Fruit fly (Drosophila melanogaster) whole organism, wandering third instar larva: Measurements from ENCODE around the gene Use1.

Experiments used
- Dif ChIP-seq: fragments of 200-275, 200-300 bp; sonication (Bioruptor generic); optimal IDR thresholded peaks from 2 replicates; lab custom pipeline; 2018; ENCODE audit warnings: missing biosample characterization, missing genetic modification characterization; ENCODE audit not compliant: partially characterized antibody
- Hnf4 ChIP-seq: fragments of 200-800 bp; sonication (Bioruptor generic); optimal IDR thresholded peaks from 2 replicates; lab custom pipeline; 2016; ENCODE audit warnings: missing biosample characterization, mild to moderate bottlenecking, missing genetic modification characterization
- Hr78 ChIP-seq: fragments of >200 bp; optimal IDR thresholded peaks from 2 replicates; lab custom pipeline; 2017; ENCODE audit warnings: missing biosample characterization, missing genetic modification characterization
- Myc ChIP-seq: fragments of >200 bp; optimal IDR thresholded peaks from 2 replicates; lab custom pipeline; 2017
- N ChIP-seq: fragments of >200 bp; optimal IDR thresholded peaks from 2 replicates; lab custom pipeline; 2018; ENCODE audit warnings: missing biosample characterization, missing external identifiers, missing genetic modification characterization
- Rel ChIP-seq, 2 experiments: fragments of 200-800 bp; sonication (Bioruptor generic) in 1 of 2; optimal IDR thresholded peaks; 2 replicates in 1 of 2; 3 replicates in 1 of 2; lab custom pipeline; 2016 to 2019; ENCODE audit warnings: mild to moderate bottlenecking in 2 of 2, missing biosample characterization in 2 of 2, missing genetic modification characterization in 2 of 2, moderate library complexity in 1 of 2
- br ChIP-seq: fragments of 200-800 bp; sonication (Bioruptor generic); optimal IDR thresholded peaks from 2 replicates; lab custom pipeline; 2016; ENCODE audit warnings: missing biosample characterization, missing genetic modification characterization
- brk ChIP-seq: fragments of 200-800 bp; sonication (Bioruptor generic); optimal IDR thresholded peaks from 2 replicates; lab custom pipeline; 2016; ENCODE audit warnings: missing biosample characterization, mild to moderate bottlenecking, missing genetic modification characterization
- foxo ChIP-seq, 2 experiments: fragments of 200-800 bp; sonication (Bioruptor generic); optimal IDR thresholded peaks; 2 replicates in 1 of 2; 3 replicates in 1 of 2; lab custom pipeline; 2016 to 2017; ENCODE audit warnings: missing biosample characterization in 2 of 2, missing genetic modification characterization in 2 of 2
- fru ChIP-seq: fragments of 200-800 bp; sonication (Bioruptor generic); optimal IDR thresholded peaks from 3 replicates; lab custom pipeline; 2016; ENCODE audit warnings: missing biosample characterization, mild to moderate bottlenecking, missing genetic modification characterization
- h ChIP-seq: fragments of 200-800 bp; sonication (Bioruptor generic); optimal IDR thresholded peaks from 3 replicates; lab custom pipeline; 2016; ENCODE audit warnings: missing biosample characterization, mild to moderate bottlenecking, missing genetic modification characterization
- jim ChIP-seq: fragments of 175-275, 200-325 bp; sonication (Bioruptor generic); optimal IDR thresholded peaks from 2 replicates; lab custom pipeline; 2016; ENCODE audit warnings: missing biosample characterization, mild to moderate bottlenecking, missing genetic modification characterization
- psq ChIP-seq: fragments of 200-800 bp; sonication (Bioruptor generic); optimal IDR thresholded peaks from 3 replicates; lab custom pipeline; 2017; ENCODE audit warnings: missing biosample characterization, mild to moderate bottlenecking, missing genetic modification characterization, moderate library complexity
- rgr ChIP-seq: fragments of 200-800 bp; sonication (Bioruptor generic); optimal IDR thresholded peaks from 3 replicates; lab custom pipeline; 2016; ENCODE audit warnings: missing biosample characterization, mild to moderate bottlenecking, missing genetic modification characterization
- sage ChIP-seq: fragments of 200-800 bp; sonication (Bioruptor generic); optimal IDR thresholded peaks from 2 replicates; lab custom pipeline; 2016; ENCODE audit warnings: missing biosample characterization, mild to moderate bottlenecking, missing genetic modification characterization
- usp ChIP-seq: fragments of >200 bp; optimal IDR thresholded peaks from 2 replicates; lab custom pipeline; 2017; ENCODE audit warnings: missing biosample characterization, missing genetic modification characterization

The Use1 gene

dm6 chr3L:9095704-9096103 is 41.3 kb downstream of the Use1 start:
- TF ChIP-seq Rel (GFP tag; optimal IDR thresholded peaks at IDR 0.05; lab: Kevin White, UChicago) (no peak), Rel (tag; optimal IDR thresholded peaks at IDR 0.05; lab: Kevin White, UChicago) (peak; percentile 25), fru (peak; percentile 62), foxo (GFP tag; optimal IDR thresholded peaks at IDR 0.05; lab: Kevin White, UChicago) (no peak), h (GFP tag; lab: Kevin White, UChicago) (peak; percentile 42)

dm6 chr3L:9094980-9095425 is 42.0 kb downstream of the Use1 start:
- TF ChIP-seq br (GFP tag; lab: Kevin White, UChicago) (peak; percentile 7), jim (GFP tag; lab: Kevin White, UChicago) (no peak), brk (GFP tag; lab: Kevin White, UChicago) (no peak), Myc (lab: Kevin White, UChicago) (peak; percentile 66), Hr78 (GFP tag; lab: Kevin White, UChicago) (no peak), Hnf4 (GFP tag; lab: Kevin White, UChicago) (no peak), Rel (GFP tag; optimal IDR thresholded peaks at IDR 0.05; lab: Kevin White, UChicago) (no peak), Rel (tag; optimal IDR thresholded peaks at IDR 0.05; lab: Kevin White, UChicago) (peak; percentile 61), sage (GFP tag; lab: Kevin White, UChicago) (no peak), usp (GFP tag; lab: Kevin White, UChicago) (no peak), N (GFP tag; lab: Kevin White, UChicago) (no peak), foxo (GFP tag; optimal IDR thresholded peaks at IDR 0.05; lab: Kevin White, UChicago) (no peak), Dif (GFP tag; lab: Kevin White, UChicago) (no peak)
- TF ChIP-seq, all 38 proteins: peak for 3

- TF ChIP-seq psq (GFP tag; lab: Kevin White, UChicago) (peak; percentile 16), fru (no peak), br (GFP tag; lab: Kevin White, UChicago) (peak; percentile 6), rgr (GFP tag; lab: Kevin White, UChicago) (peak; percentile 33)
These were observed 44.5 kb downstream of the Use1 start, which contains the start of gene CG32032 for dm6 chr3L:9092356-9093103. CG32032 (plus strand) TSS chr3L:9093053.
